Fruit fly (Drosophila melanogaster) whole organism: ENCODE data around the gene janB.

Experiments
- CG8478 ChIP-seq: fragments of >200 bp; optimal IDR thresholded peaks from 2 replicates; lab custom pipeline; 2018; ENCODE audit warnings: inconsistent platforms
- Dll ChIP-seq: fragments of >200 bp; optimal IDR thresholded peaks from 2 replicates; lab custom pipeline; 2017
- EcR ChIP-seq, 2 experiments: fragments of >200 bp; optimal IDR thresholded peaks; 2 replicates each; lab custom pipeline; 2017; ENCODE audit warnings: missing biosample characterization in 2 of 2, missing genetic modification characterization in 2 of 2, missing genetic modification reagents in 2 of 2
- pan ChIP-seq: fragments of >200 bp; optimal IDR thresholded peaks from 2 replicates; lab custom pipeline; 2017
- psq ChIP-seq: fragments of >200 bp; optimal IDR thresholded peaks from 2 replicates; lab custom pipeline; 2017
- usp ChIP-seq: fragments of >200 bp; optimal IDR thresholded peaks from 2 replicates; lab custom pipeline; 2017; ENCODE audit warnings: missing biosample characterization, missing genetic modification characterization, mixed read lengths

janB gene

dm6 chr3R:29990681-29991080 is 47.8 kb downstream of the janB start:
- TF ChIP-seq EcR (GFP tag; optimal IDR thresholded peaks at IDR 0.05; lab: Kevin White, UChicago), result no peak
- TF ChIP-seq CG8478 (lab: Kevin White, UChicago), result no peak
- TF ChIP-seq usp (GFP tag; lab: Kevin White, UChicago), result no peak
- no peak for TF ChIP-seq Dll (lab: Kevin White, UChicago)
- no peak for TF ChIP-seq psq
- TF ChIP-seq pan (lab: Kevin White, UChicago), result no peak
